Worm (Caenorhabditis elegans) whole organism, L2 larva: ENCODE results near the gene math-13.

Experiments used
- R02D3.7 ChIP-seq: fragments of 150-350 bp; optimal IDR thresholded peaks from 2 replicates; lab custom pipeline; 2014; ENCODE audit warnings: missing biosample characterization, missing genetic modification characterization
- ZK546.5 ChIP-seq: sonication (generic microtip); optimal IDR thresholded peaks from 2 replicates; lab custom pipeline; 2017; ENCODE audit warnings: missing biosample characterization, missing genetic modification characterization
- alr-1 ChIP-seq: fragments of 150-350 bp; optimal IDR thresholded peaks from 2 replicates; lab custom pipeline; 2014; ENCODE audit warnings: missing biosample characterization, missing genetic modification characterization
- ama-1 ChIP-seq: fragments of 150-350 bp; optimal IDR thresholded peaks from 2 replicates; lab custom pipeline; 2018; ENCODE audit warnings: inconsistent platforms
- ceh-16 ChIP-seq: fragments of 150-350 bp; optimal IDR thresholded peaks from 2 replicates; lab custom pipeline; 2014; ENCODE audit warnings: missing biosample characterization, missing genetic modification characterization
- ceh-82 ChIP-seq: fragments of 150-350 bp; optimal IDR thresholded peaks from 2 replicates; lab custom pipeline; 2014; ENCODE audit warnings: missing biosample characterization, missing genetic modification characterization
- crh-2 ChIP-seq: sonication (generic microtip); optimal IDR thresholded peaks from 2 replicates; lab custom pipeline; 2017; ENCODE audit warnings: missing biosample characterization, missing genetic modification characterization
- dmd-4 ChIP-seq: sonication (generic microtip); optimal IDR thresholded peaks from 2 replicates; lab custom pipeline; 2017; ENCODE audit warnings: missing biosample characterization, missing genetic modification characterization
- egl-27 ChIP-seq: sonication (generic microtip); optimal IDR thresholded peaks from 3 replicates; lab custom pipeline; 2017; ENCODE audit warnings: missing biosample characterization, missing genetic modification reagents, missing genetic modification characterization
- elt-3 ChIP-seq: sonication (generic microtip); optimal IDR thresholded peaks from 2 replicates; lab custom pipeline; 2017; ENCODE audit warnings: missing biosample characterization, missing genetic modification characterization
- fos-1 ChIP-seq: fragments of 150-350 bp; optimal IDR thresholded peaks from 2 replicates; lab custom pipeline; 2014; ENCODE audit warnings: missing biosample characterization, missing genetic modification characterization
- lin-11 ChIP-seq: fragments of 150-350 bp; sonication (generic microtip); optimal IDR thresholded peaks from 2 replicates; lab custom pipeline; 2014; ENCODE audit warnings: missing biosample characterization, missing genetic modification characterization, inconsistent platforms, mixed read lengths
- lin-39 ChIP-seq: fragments of 150-350 bp; optimal IDR thresholded peaks from 2 replicates; lab custom pipeline; 2014; ENCODE audit warnings: missing biosample characterization, missing genetic modification reagents, missing genetic modification characterization
- mab-5 ChIP-seq: fragments of 150-350 bp; optimal IDR thresholded peaks from 2 replicates; lab custom pipeline; 2014; ENCODE audit warnings: missing biosample characterization, missing genetic modification characterization
- mdl-1 ChIP-seq, 2 experiments: fragments of 150-350 bp in 1 of 2; sonication (generic microtip) in 1 of 2; optimal IDR thresholded peaks; 2 replicates each; lab custom pipeline; 2017; ENCODE audit warnings: missing biosample characterization in 2 of 2, missing genetic modification characterization in 2 of 2
- nhr-10 ChIP-seq: sonication (generic microtip); optimal IDR thresholded peaks from 2 replicates; lab custom pipeline; 2017; ENCODE audit warnings: missing biosample characterization, missing genetic modification characterization
- nhr-11 ChIP-seq: fragments of 150-350 bp; optimal IDR thresholded peaks from 2 replicates; lab custom pipeline; 2014; ENCODE audit warnings: missing biosample characterization, missing genetic modification characterization
- nhr-129 ChIP-seq: fragments of 150-350 bp; optimal IDR thresholded peaks from 2 replicates; lab custom pipeline; 2014; ENCODE audit warnings: missing biosample characterization, missing genetic modification characterization
- nhr-23 ChIP-seq: fragments of 150-350 bp; optimal IDR thresholded peaks from 2 replicates; lab custom pipeline; 2014; ENCODE audit warnings: missing biosample characterization, missing genetic modification reagents, missing genetic modification characterization
- nhr-237 ChIP-seq: fragments of 150-350 bp; optimal IDR thresholded peaks from 2 replicates; lab custom pipeline; 2014; ENCODE audit warnings: missing biosample characterization, missing genetic modification characterization
- nhr-6 ChIP-seq: fragments of 150-350 bp; optimal IDR thresholded peaks from 2 replicates; lab custom pipeline; 2014; ENCODE audit warnings: missing biosample characterization, missing genetic modification characterization
- nhr-77 ChIP-seq: fragments of 150-350 bp; optimal IDR thresholded peaks from 2 replicates; lab custom pipeline; 2014; ENCODE audit warnings: missing biosample characterization, missing genetic modification characterization
- peb-1 ChIP-seq: fragments of 150-350 bp; optimal IDR thresholded peaks from 2 replicates; lab custom pipeline; 2014; ENCODE audit warnings: missing biosample characterization, missing genetic modification characterization
- sem-4 ChIP-seq: fragments of 150-350 bp; optimal IDR thresholded peaks from 2 replicates; lab custom pipeline; 2014; ENCODE audit warnings: missing biosample characterization, missing genetic modification reagents, missing genetic modification characterization
- skn-1 ChIP-seq: sonication (generic microtip); optimal IDR thresholded peaks from 2 replicates; lab custom pipeline; 2017; ENCODE audit warnings: missing biosample characterization, missing genetic modification characterization
- sma-9 ChIP-seq, 2 experiments: fragments of 150-350 bp in 1 of 2; sonication (generic microtip) in 1 of 2; optimal IDR thresholded peaks; 2 replicates each; lab custom pipeline; 2014 to 2016; ENCODE audit warnings: missing genetic modification characterization in 2 of 2, mild to moderate bottlenecking in 1 of 2, missing biosample characterization in 1 of 2, missing compliant biosample characterization in 1 of 2, missing genetic modification reagents in 1 of 2, moderate library complexity in 1 of 2
- unc-39 ChIP-seq: fragments of 150-350 bp; optimal IDR thresholded peaks from 2 replicates; lab custom pipeline; 2014; ENCODE audit warnings: missing biosample characterization, missing genetic modification characterization
- unc-62 ChIP-seq: fragments of 150-350 bp; optimal IDR thresholded peaks from 2 replicates; lab custom pipeline; 2014; ENCODE audit warnings: missing biosample characterization, missing genetic modification reagents, missing genetic modification characterization
- ztf-11 ChIP-seq: sonication (generic microtip); optimal IDR thresholded peaks from 2 replicates; lab custom pipeline; 2017; ENCODE audit warnings: missing biosample characterization, missing genetic modification characterization
- ztf-4 ChIP-seq: fragments of 150-350 bp; optimal IDR thresholded peaks from 2 replicates; lab custom pipeline; 2014; ENCODE audit warnings: missing biosample characterization, missing genetic modification characterization

Gene math-13

DNA sequence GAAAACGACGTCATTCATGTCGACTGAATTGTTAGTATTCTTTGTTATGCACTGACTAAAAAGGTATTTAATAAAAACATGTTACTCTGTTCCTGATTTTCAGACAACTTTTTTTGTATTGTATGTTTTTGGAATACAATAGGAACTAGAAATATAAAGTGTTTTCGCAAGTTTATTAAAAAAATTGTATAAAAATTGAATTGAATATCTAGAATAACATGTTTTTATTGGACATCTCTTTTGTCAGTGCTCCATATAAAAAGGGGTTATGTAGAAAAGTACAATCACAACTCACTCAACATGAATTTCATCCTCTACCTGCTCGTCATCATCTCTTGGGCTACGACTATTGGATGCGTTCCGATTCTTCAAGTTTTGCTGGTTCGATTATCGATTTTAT is 19.5 kb downstream of the math-13 start, which contains the start of gene C46F9.5:
Gene C46F9.5 (plus strand): TSS at position 301 of the 400 bp plus-strand sequence.
- no peak for TF ChIP-seq egl-27 (tag; lab: Kevin White, UChicago)
- TF ChIP-seq peb-1 (tag; lab: Kevin White, UChicago) = no peak

DNA sequence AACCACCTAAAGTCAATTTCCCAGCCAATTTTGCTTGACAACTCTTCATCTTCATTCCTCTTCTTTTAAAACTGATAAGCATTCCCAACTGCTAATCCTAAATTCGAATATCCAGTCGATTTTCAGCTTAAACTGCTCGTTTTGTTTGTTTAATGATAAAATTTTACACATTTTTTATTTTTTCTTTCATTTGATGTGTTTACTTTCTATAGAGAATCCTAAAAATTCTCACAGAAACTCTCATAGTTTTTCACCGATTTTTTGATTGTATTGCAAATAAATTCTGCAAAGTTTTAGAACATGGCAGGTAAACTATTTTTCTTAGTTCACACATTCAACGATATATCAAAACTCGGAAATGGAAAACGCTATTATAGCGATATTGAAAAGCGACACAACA is 20.0 kb downstream of the math-13 start, which contains the start of gene math-25:
Gene math-25 (plus strand): TSS at position 301 of the 400 bp plus-strand sequence.
- no peak for TF ChIP-seq nhr-129 (tag; lab: Kevin White, UChicago)
- TF ChIP-seq elt-3 (tag; lab: Kevin White, UChicago) = no peak
- no peak for TF ChIP-seq nhr-10 (tag; lab: Kevin White, UChicago)
- TF ChIP-seq nhr-77 (tag; lab: Kevin White, UChicago) = no peak
- no peak for TF ChIP-seq ceh-16 (tag; lab: Kevin White, UChicago)
- TF ChIP-seq ztf-4 = no peak
- no peak for TF ChIP-seq ZK546.5 (tag; lab: Kevin White, UChicago)
- TF ChIP-seq dmd-4 (tag; lab: Kevin White, UChicago) = no peak
- TF ChIP-seq sem-4 (tag; lab: Kevin White, UChicago) = no peak
- TF ChIP-seq lin-39 (tag; lab: Kevin White, UChicago) = no peak
- TF ChIP-seq lin-11 (tag; lab: Kevin White, UChicago) = no peak
- TF ChIP-seq sma-9 (GFP tag; optimal IDR thresholded peaks at IDR 0.05; lab: Kevin White, UChicago) = no peak
- TF ChIP-seq sma-9 (tag; optimal IDR thresholded peaks at IDR 0.05; lab: Kevin White, UChicago) = no peak
- TF ChIP-seq nhr-11 (tag; lab: Kevin White, UChicago) = no peak

- TF ChIP-seq mdl-1 (tag; optimal IDR thresholded peaks at IDR 0.05; lab: Kevin White, UChicago) = no peak
- TF ChIP-seq nhr-10 (tag; lab: Kevin White, UChicago) = no peak
- peak; percentile 9 for TF ChIP-seq fos-1 (tag; lab: Kevin White, UChicago)
- TF ChIP-seq, all 48 proteins: peak for 1
These were observed 22.2 kb downstream of the math-13 start, which contains the start of gene C46F9.6 for ce11 chrII:1897936-1898335. C46F9.6 (plus strand) TSS chrII:1898236.

ce11 chrII:1899934-1900333 is 24.2 kb downstream of the math-13 start, which contains the start of gene math-24:
math-24 (plus strand) TSS chrII:1900234.
- TF ChIP-seq R02D3.7 (tag; lab: Kevin White, UChicago) (no peak), ama-1 (no peak), ceh-82 (tag; lab: Kevin White, UChicago) (no peak), mab-5 (tag; lab: Kevin White, UChicago) (no peak), crh-2 (tag; lab: Kevin White, UChicago) (no peak), alr-1 (tag; lab: Kevin White, UChicago) (no peak), nhr-6 (no peak), ztf-11 (tag; lab: Kevin White, UChicago) (no peak), ceh-16 (tag; lab: Kevin White, UChicago) (no peak), nhr-23 (tag; lab: Kevin White, UChicago) (no peak)

- TF ChIP-seq ceh-16 (tag; lab: Kevin White, UChicago) (no peak), skn-1 (no peak), nhr-77 (tag; lab: Kevin White, UChicago) (no peak), unc-62 (no peak), lin-39 (tag; lab: Kevin White, UChicago) (no peak), dmd-4 (tag; lab: Kevin White, UChicago) (no peak), unc-39 (tag; lab: Kevin White, UChicago) (no peak)
These were observed 26.2 kb downstream of the math-13 start, which contains the start of gene math-23 for ce11 chrII:1901981-1902380. math-23 (plus strand) TSS chrII:1902281.

ce11 chrII:1905104-1905503 is 29.3 kb downstream of the math-13 start, which contains the start of gene math-22:
math-22 (plus strand) TSS chrII:1905404.
- no peak for TF ChIP-seq ztf-4
- TF ChIP-seq fos-1 (tag; lab: Kevin White, UChicago) = peak; percentile 23

- TF ChIP-seq nhr-6 (no peak), nhr-237 (no peak), unc-62 (no peak), elt-3 (tag; lab: Kevin White, UChicago) (no peak)
These were observed 37.0 kb downstream of the math-13 start, which contains the start of gene math-31 for ce11 chrII:1912741-1913140. math-31 (minus strand) TSS chrII:1912841.
